Worm (Caenorhabditis elegans) whole organism, L1 larva: ENCODE data around the gene pho-6.

Experiments used
- nhr-19 ChIP-seq: fragments of 200-800 bp; sonication (Bioruptor generic); conservative IDR thresholded peaks from 2 replicates; pipeline ENCODE4 v1.3.6; 2022; ENCODE audit warnings: missing genetic modification characterization, missing compliant biosample characterization
- skn-1 ChIP-seq: fragments of 150-350 bp; optimal IDR thresholded peaks from 2 replicates; lab custom pipeline; 2014; ENCODE audit warnings: missing biosample characterization, missing genetic modification characterization
- unc-86 ChIP-seq: sonication (generic microtip); optimal IDR thresholded peaks from 2 replicates; lab custom pipeline; 2016; ENCODE audit warnings: missing genetic modification characterization, missing compliant biosample characterization

DNA sequence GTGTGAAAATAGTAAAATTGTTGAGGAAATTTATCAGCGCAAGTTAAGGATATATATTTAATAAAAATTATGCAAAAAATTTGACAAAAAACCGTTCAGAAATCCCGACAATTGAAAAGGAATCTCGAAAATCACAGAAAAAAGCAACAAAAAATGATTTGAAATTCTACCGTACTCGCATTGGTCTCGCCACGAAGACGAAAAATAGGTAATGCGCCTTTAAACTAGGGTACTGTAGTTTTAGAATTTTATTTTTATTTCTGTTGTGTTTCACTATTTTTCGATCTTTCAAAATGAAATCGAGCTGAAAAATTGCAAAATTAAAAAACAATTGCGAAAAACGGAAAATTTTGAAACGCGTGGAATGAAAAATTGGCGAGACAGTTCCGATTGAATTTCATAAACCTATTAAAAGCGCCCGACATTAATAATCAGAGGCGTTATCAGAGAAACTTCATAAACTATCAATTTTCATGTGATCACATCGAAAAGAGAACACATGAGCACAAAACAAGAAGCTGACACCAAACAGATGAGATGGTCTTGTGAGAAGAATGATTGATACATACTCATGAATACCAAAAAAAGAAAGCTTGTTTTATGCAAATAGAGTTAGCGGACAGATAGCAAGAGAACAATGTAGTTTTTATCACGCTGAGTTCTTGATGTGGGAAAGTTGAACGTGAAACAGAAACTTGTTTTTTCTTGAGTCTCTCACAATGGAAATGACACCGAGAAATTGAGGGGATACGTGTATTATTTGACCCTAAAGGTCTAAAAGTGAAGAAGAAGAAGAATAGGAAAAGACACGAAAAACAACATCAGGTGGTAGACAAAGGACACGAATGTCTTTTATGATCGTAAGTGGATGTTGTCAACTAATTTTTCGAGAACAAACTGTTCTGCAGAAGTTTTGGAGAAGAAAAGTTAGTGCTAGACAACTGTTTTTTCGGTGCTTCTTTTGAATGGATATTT lies 30.9 kb upstream of the pho-6 start:
- TF ChIP-seq skn-1 (tag; lab: Kevin White, UChicago), result no peak
- TF ChIP-seq nhr-19 (GFP tag; lab: Robert Waterston, UW), result no peak
- TF ChIP-seq unc-86 (tag; lab: Kevin White, UChicago), result no peak
